Worm (Caenorhabditis elegans) whole organism, L3 larva: ENCODE measurements around the gene rml-1.

Source experiments
- egl-27 ChIP-seq: sonication (generic microtip); optimal IDR thresholded peaks from 4 replicates; lab custom pipeline; 2017; ENCODE audit warnings: missing biosample characterization, missing genetic modification reagents, missing genetic modification characterization
- mdl-1 ChIP-seq: fragments of 150-350 bp; optimal IDR thresholded peaks from 2 replicates; lab custom pipeline; 2014; ENCODE audit warnings: missing biosample characterization, missing genetic modification characterization
- nfya-1 ChIP-seq: sonication (generic microtip); optimal IDR thresholded peaks from 2 replicates; lab custom pipeline; 2017; ENCODE audit warnings: missing genetic modification characterization, mild to moderate bottlenecking, missing compliant biosample characterization, antibody characterized with exemption, moderate library complexity; ENCODE audit not compliant: insufficient read depth
- nhr-11 ChIP-seq: fragments of 150-350 bp; optimal IDR thresholded peaks from 2 replicates; lab custom pipeline; 2014; ENCODE audit warnings: missing biosample characterization, missing genetic modification characterization
- nhr-28 ChIP-seq: fragments of 150-350 bp; optimal IDR thresholded peaks from 2 replicates; lab custom pipeline; 2014; ENCODE audit warnings: missing biosample characterization, missing genetic modification characterization
- sea-2 ChIP-seq: fragments of 150-350 bp; sonication (generic microtip); optimal IDR thresholded peaks from 4 replicates; lab custom pipeline; 2014; ENCODE audit warnings: missing biosample characterization, missing genetic modification reagents, missing genetic modification characterization
- skn-1 ChIP-seq: fragments of 150-350 bp; optimal IDR thresholded peaks from 2 replicates; lab custom pipeline; 2014; ENCODE audit warnings: missing biosample characterization, missing genetic modification characterization
- snpc-4 ChIP-seq: fragments of 150-350 bp; optimal IDR thresholded peaks from 2 replicates; lab custom pipeline; 2014; ENCODE audit warnings: missing biosample characterization, missing genetic modification characterization
- unc-62 ChIP-seq: fragments of 150-350 bp; sonication (generic microtip); optimal IDR thresholded peaks from 4 replicates; lab custom pipeline; 2014; ENCODE audit warnings: missing biosample characterization, missing genetic modification reagents, missing genetic modification characterization
- zag-1 ChIP-seq: fragments of 150-350 bp; optimal IDR thresholded peaks from 2 replicates; lab custom pipeline; 2014; ENCODE audit warnings: missing biosample characterization, missing genetic modification characterization

ce11 chrIII:13780199-13780706, 12.4 kb upstream of the rml-1 start, which contains the start of gene pot-3:
- TF ChIP-seq nfya-1 (tag; lab: Kevin White, UChicago) (no peak), unc-62 (GFP tag; lab: Kevin White, UChicago) (no peak), egl-27 (no peak), skn-1 (tag; lab: Kevin White, UChicago) (no peak), sea-2 (GFP tag; lab: Kevin White, UChicago) (peak; percentile 17), nhr-11 (tag; lab: Kevin White, UChicago) (no peak), mdl-1 (tag; lab: Kevin White, UChicago) (no peak), zag-1 (no peak), snpc-4 (tag; lab: Kevin White, UChicago) (no peak), nhr-28 (tag; lab: Kevin White, UChicago) (no peak)
